Worm (Caenorhabditis elegans): ENCODE results near the gene sna-3.

DNA sequence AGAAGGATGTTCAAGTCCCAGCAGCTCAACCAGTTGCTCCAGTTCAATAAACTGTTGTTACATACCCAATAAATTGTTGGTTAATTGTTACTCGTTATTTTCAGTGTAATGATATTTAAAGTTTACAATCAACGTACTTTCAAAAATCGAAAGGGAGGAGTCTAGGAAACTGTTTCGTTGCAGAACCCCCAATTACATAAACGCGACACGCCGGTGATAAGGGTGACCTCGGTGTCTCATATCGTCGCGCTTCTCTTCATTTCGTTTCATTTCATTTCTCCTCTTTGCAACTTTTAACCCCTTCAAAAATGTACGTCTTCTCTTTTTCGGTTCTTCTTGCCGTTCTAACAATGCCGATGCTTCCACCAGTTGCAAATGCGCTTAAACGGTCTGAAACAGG is 1.9 kb upstream of the sna-3 start, which contains the start of gene C23G10.2:
- TF ChIP-seq zag-1 (tag; optimal IDR thresholded peaks at IDR 0.05) (no peak), ceh-82 (tag; optimal IDR thresholded peaks at IDR 0.05) (no peak), snpc-4 (tag; optimal IDR thresholded peaks at IDR 0.05) (no peak), mml-1 (tag; optimal IDR thresholded peaks at IDR 0.05) (no peak), aly-2 (tag; optimal IDR thresholded peaks at IDR 0.05) (no peak), pqm-1 (tag; optimal IDR thresholded peaks at IDR 0.05) (no peak), jun-1 (tag; optimal IDR thresholded peaks at IDR 0.05) (no peak), nhr-77 (tag; optimal IDR thresholded peaks at IDR 0.05) (no peak), nhr-28 (tag; optimal IDR thresholded peaks at IDR 0.05) (no peak), ceh-16 (tag; optimal IDR thresholded peaks at IDR 0.05) (no peak), skn-1 (tag; optimal IDR thresholded peaks at IDR 0.05) (no peak), fkh-10 (GFP tag; optimal IDR thresholded peaks at IDR 0.05) (no peak)
